Fruit fly (Drosophila melanogaster) whole organism, embryonic: ENCODE results near the gene odd.

Experiments used
- Atf-2 ChIP-seq: fragments of 200-800 bp; sonication (Bioruptor generic); optimal IDR thresholded peaks from 2 replicates; lab custom pipeline; 2016; ENCODE audit warnings: missing biosample characterization, missing genetic modification characterization
- BEAF-32 ChIP-seq: fragments of 200-800 bp; sonication (Bioruptor generic); optimal IDR thresholded peaks from 3 replicates; lab custom pipeline; 2017; ENCODE audit warnings: missing biosample characterization, missing genetic modification characterization, mild to moderate bottlenecking, moderate library complexity, missing genetic modification reagents
- Bgb ChIP-seq: fragments of 200-800 bp; sonication (Bioruptor generic); IDR thresholded peaks from 2 replicates; pipeline ENCODE4 v1.3.6; 2022; ENCODE audit warnings: missing biosample characterization, missing genetic modification characterization; ENCODE audit not compliant: partially characterized antibody
- CG10565 ChIP-seq: fragments of 200-800 bp; sonication (Bioruptor generic); optimal IDR thresholded peaks from 3 replicates; lab custom pipeline; 2016; ENCODE audit warnings: missing biosample characterization, mild to moderate bottlenecking, missing genetic modification characterization
- CG11695 ChIP-seq: fragments of 200-800 bp; sonication (Bioruptor generic); IDR thresholded peaks from 3 replicates; pipeline ENCODE4 v1.3.6; 2022; ENCODE audit warnings: missing biosample characterization, missing genetic modification characterization
- CG13287 ChIP-seq: fragments of 200-800 bp; sonication (Bioruptor generic); IDR thresholded peaks from 2 replicates; pipeline ENCODE4 v1.3.6; 2022; ENCODE audit warnings: missing biosample characterization, missing genetic modification characterization; ENCODE audit not compliant: partially characterized antibody
- CG14860 ChIP-seq: fragments of 200-800 bp; sonication (Bioruptor generic); IDR thresholded peaks from 3 replicates; pipeline ENCODE4 v1.3.6; 2022; ENCODE audit warnings: missing biosample characterization, missing genetic modification characterization; ENCODE audit not compliant: partially characterized antibody
- CG15479 ChIP-seq: fragments of 200-800 bp; sonication (Bioruptor generic); optimal IDR thresholded peaks from 3 replicates; lab custom pipeline; 2019; ENCODE audit warnings: missing biosample characterization, mild to moderate bottlenecking, missing genetic modification characterization, moderate library complexity
- CG16813 ChIP-seq: fragments of 200-800 bp; sonication (Bioruptor generic); IDR thresholded peaks from 3 replicates; pipeline ENCODE4 v1.3.6; 2022; ENCODE audit warnings: missing biosample characterization, missing genetic modification characterization; ENCODE audit not compliant: partially characterized antibody
- CG2116 ChIP-seq: fragments of 200-800 bp; sonication (Bioruptor generic); optimal IDR thresholded peaks from 3 replicates; lab custom pipeline; 2018; ENCODE audit warnings: missing biosample characterization, mild to moderate bottlenecking, missing genetic modification characterization
- CG34224 ChIP-seq: fragments of 200-800 bp; sonication (Bioruptor generic); IDR thresholded peaks from 3 replicates; pipeline ENCODE4 v1.3.6; 2022; ENCODE audit warnings: missing biosample characterization, missing genetic modification characterization; ENCODE audit not compliant: partially characterized antibody
- CG4360 ChIP-seq: fragments of 200-800 bp; sonication (Bioruptor generic); IDR thresholded peaks from 2 replicates; pipeline ENCODE4 v1.3.6; 2022; ENCODE audit warnings: missing biosample characterization, missing genetic modification characterization
- CG4820 ChIP-seq: fragments of 200-800 bp; sonication (Bioruptor generic); optimal IDR thresholded peaks from 3 replicates; lab custom pipeline; 2016; ENCODE audit warnings: missing biosample characterization, missing genetic modification characterization
- CG5180 ChIP-seq: fragments of 200-800 bp; sonication (Bioruptor generic); optimal IDR thresholded peaks from 3 replicates; lab custom pipeline; 2017; ENCODE audit warnings: missing biosample characterization, missing genetic modification characterization, mild to moderate bottlenecking, moderate library complexity, missing genetic modification reagents
- CG6765 ChIP-seq: fragments of 200-800 bp; sonication (Bioruptor generic); optimal IDR thresholded peaks from 3 replicates; lab custom pipeline; 2017; ENCODE audit warnings: missing biosample characterization, mild to moderate bottlenecking, missing genetic modification characterization
- CG7839 ChIP-seq: fragments of 200-800 bp; sonication (Bioruptor generic); optimal IDR thresholded peaks from 3 replicates; lab custom pipeline; 2018; ENCODE audit warnings: missing biosample characterization, mild to moderate bottlenecking, missing genetic modification characterization, moderate library complexity
- CG7963 ChIP-seq: fragments of 200-800 bp; sonication (Bioruptor generic); IDR thresholded peaks from 3 replicates; pipeline ENCODE4 v1.3.6; 2022; ENCODE audit warnings: missing biosample characterization, missing genetic modification characterization; ENCODE audit not compliant: partially characterized antibody
- CTCF ChIP-seq: fragments of 200-800 bp; sonication (Bioruptor generic); optimal IDR thresholded peaks from 2 replicates; lab custom pipeline; 2017; ENCODE audit warnings: missing biosample characterization, mild to moderate bottlenecking, missing genetic modification characterization, moderate library complexity
- Dad ChIP-seq: fragments of 200-800 bp; sonication (Bioruptor generic); optimal IDR thresholded peaks from 3 replicates; lab custom pipeline; 2016; ENCODE audit warnings: missing biosample characterization, missing genetic modification characterization
- Dp ChIP-seq: fragments of 200-800 bp; sonication (Bioruptor generic); optimal IDR thresholded peaks from 2 replicates; lab custom pipeline; 2018; ENCODE audit warnings: missing biosample characterization, mild to moderate bottlenecking, missing genetic modification characterization, moderate library complexity
- Dref ChIP-seq: fragments of 200-800 bp; sonication (Bioruptor generic); IDR thresholded peaks from 2 replicates; pipeline ENCODE4 v1.3.6; 2022; ENCODE audit warnings: missing biosample characterization, missing genetic modification characterization
- E2f2 ChIP-seq: fragments of 200-800 bp; sonication (Bioruptor generic); IDR thresholded peaks from 2 replicates; pipeline ENCODE4 v1.3.6; 2022; ENCODE audit warnings: missing biosample characterization, missing genetic modification characterization
- Eip74EF ChIP-seq, 2 experiments: fragments of 200-800 bp in 1 of 2; fragments of >200 bp in 1 of 2; sonication (Bioruptor generic) in 1 of 2; optimal IDR thresholded peaks; 2 replicates each; lab custom pipeline; 2017 to 2019; ENCODE audit warnings: missing biosample characterization in 2 of 2, missing genetic modification characterization in 2 of 2, mild to moderate bottlenecking in 1 of 2, moderate library complexity in 1 of 2
- HLH4C ChIP-seq: fragments of 200-800 bp; sonication (Bioruptor generic); IDR thresholded peaks from 3 replicates; pipeline ENCODE4 v1.3.6; 2022; ENCODE audit warnings: missing biosample characterization, missing genetic modification characterization; ENCODE audit not compliant: partially characterized antibody
- MBD-R2 ChIP-seq: fragments of 200-800 bp; sonication (Bioruptor generic); IDR thresholded peaks from 2 replicates; pipeline ENCODE4 v1.3.6; 2022; ENCODE audit warnings: missing biosample characterization, missing genetic modification characterization
- Med ChIP-seq: fragments of 200-800 bp; sonication (Bioruptor generic); peaks from one replicate; lab custom pipeline; 2016; ENCODE audit warnings: missing biosample characterization, missing genetic modification characterization, mild to moderate bottlenecking, inconsistent platforms, moderate library complexity
- Nf-YB ChIP-seq: fragments of 200-800 bp; sonication (Bioruptor generic); optimal IDR thresholded peaks from 3 replicates; lab custom pipeline; 2019; ENCODE audit warnings: missing biosample characterization, mild to moderate bottlenecking, missing genetic modification characterization, moderate library complexity
- Pdp1 ChIP-seq, 2 experiments: fragments of 200-800 bp; sonication (Bioruptor generic); optimal IDR thresholded peaks; 3 replicates each; lab custom pipeline; 2016; ENCODE audit warnings: missing biosample characterization in 2 of 2, missing genetic modification characterization in 2 of 2, mild to moderate bottlenecking in 1 of 2, moderate library complexity in 1 of 2
- Sox102F ChIP-seq: fragments of 200-800 bp; sonication (Bioruptor generic); optimal IDR thresholded peaks from 2 replicates; lab custom pipeline; 2018; ENCODE audit warnings: missing biosample characterization, mild to moderate bottlenecking, missing genetic modification characterization, moderate library complexity
- Ssrp ChIP-seq: fragments of 200-800 bp; sonication (Bioruptor generic); optimal IDR thresholded peaks from 2 replicates; lab custom pipeline; 2018; ENCODE audit warnings: missing biosample characterization, mild to moderate bottlenecking, missing genetic modification characterization, moderate library complexity
- Stat92E ChIP-seq, 3 experiments: fragments of >200 bp in 2 of 3; fragments of 200-800 bp in 1 of 3; sonication (Bioruptor generic) in 1 of 3; optimal IDR thresholded peaks; 2 replicates each; lab custom pipeline; 2017 to 2019; ENCODE audit warnings: missing biosample characterization in 3 of 3, missing genetic modification characterization in 3 of 3, mild to moderate bottlenecking in 1 of 3, moderate library complexity in 1 of 3
- amos ChIP-seq: fragments of 200-800 bp; sonication (Bioruptor generic); IDR thresholded peaks from 2 replicates; pipeline ENCODE4 v1.3.6; 2022; ENCODE audit warnings: missing biosample characterization, missing genetic modification characterization; ENCODE audit not compliant: partially characterized antibody
- bab2 ChIP-seq: fragments of 200-800 bp; sonication (Bioruptor generic); optimal IDR thresholded peaks from 2 replicates; lab custom pipeline; 2016; ENCODE audit warnings: missing biosample characterization, missing genetic modification characterization
- chinmo ChIP-seq: fragments of 200-800 bp; sonication (Bioruptor generic); IDR thresholded peaks from 4 replicates; pipeline ENCODE4 v1.3.6; 2022; ENCODE audit warnings: missing biosample characterization, missing genetic modification characterization; ENCODE audit not compliant: partially characterized antibody
- exex ChIP-seq: fragments of 200-800 bp; sonication (Bioruptor generic); optimal IDR thresholded peaks from 4 replicates; lab custom pipeline; 2018; ENCODE audit warnings: missing biosample characterization, mild to moderate bottlenecking, missing genetic modification characterization, moderate library complexity
- grn ChIP-seq: fragments of 200-800 bp; sonication (Bioruptor generic); optimal IDR thresholded peaks from 3 replicates; lab custom pipeline; 2017; ENCODE audit warnings: missing biosample characterization, missing genetic modification characterization
- gro ChIP-seq: fragments of 200-800 bp; sonication (Bioruptor generic); optimal IDR thresholded peaks from 2 replicates; lab custom pipeline; 2016; ENCODE audit warnings: missing biosample characterization, missing genetic modification characterization
- h ChIP-seq: fragments of >200 bp; optimal IDR thresholded peaks from 2 replicates; lab custom pipeline; 2017
- hbn ChIP-seq: fragments of 200-800 bp; sonication (Bioruptor generic); IDR thresholded peaks from 2 replicates; pipeline ENCODE4 v1.3.6; 2022; ENCODE audit warnings: missing biosample characterization, missing genetic modification characterization; ENCODE audit not compliant: partially characterized antibody
- knrl ChIP-seq: fragments of 200-800 bp; sonication (Bioruptor generic); IDR thresholded peaks from 3 replicates; pipeline ENCODE4 v1.3.6; 2022; ENCODE audit warnings: missing biosample characterization, missing genetic modification characterization; ENCODE audit not compliant: partially characterized antibody
- mirr ChIP-seq: fragments of 200-800 bp; sonication (Bioruptor generic); optimal IDR thresholded peaks from 3 replicates; lab custom pipeline; 2018; ENCODE audit warnings: missing biosample characterization, mild to moderate bottlenecking, missing genetic modification characterization
- onecut ChIP-seq: fragments of 200-800 bp; sonication (Bioruptor generic); IDR thresholded peaks from 2 replicates; pipeline ENCODE4 v1.3.6; 2022; ENCODE audit warnings: missing biosample characterization, missing genetic modification characterization
- pzg ChIP-seq: fragments of 200-800 bp; sonication (Bioruptor generic); optimal IDR thresholded peaks from 3 replicates; lab custom pipeline; 2018; ENCODE audit warnings: missing biosample characterization, mild to moderate bottlenecking, missing genetic modification characterization, moderate library complexity
- sd ChIP-seq: fragments of 200-800 bp; sonication (Bioruptor generic); optimal IDR thresholded peaks from 3 replicates; lab custom pipeline; 2018; ENCODE audit warnings: missing biosample characterization, mild to moderate bottlenecking, missing genetic modification characterization, moderate library complexity
- tll ChIP-seq, 2 experiments: fragments of 200-800 bp in 1 of 2; fragments of >200 bp in 1 of 2; sonication (Bioruptor generic) in 1 of 2; optimal IDR thresholded peaks; 2 replicates each; lab custom pipeline; 2017 to 2019; ENCODE audit warnings: missing biosample characterization in 2 of 2, missing genetic modification characterization in 2 of 2, mild to moderate bottlenecking in 1 of 2, moderate library complexity in 1 of 2
- unc-4 ChIP-seq: fragments of 200-800 bp; sonication (Bioruptor generic); IDR thresholded peaks from 2 replicates; pipeline ENCODE4 v1.3.6; 2022; ENCODE audit warnings: missing biosample characterization, missing genetic modification characterization; ENCODE audit not compliant: partially characterized antibody
- usp ChIP-seq: fragments of >200 bp; optimal IDR thresholded peaks from 2 replicates; lab custom pipeline; 2017; ENCODE audit warnings: missing biosample characterization, missing genetic modification characterization
- vnd ChIP-seq: fragments of 200-800 bp; sonication (Bioruptor generic); IDR thresholded peaks from 3 replicates; pipeline ENCODE4 v1.3.6; 2022; ENCODE audit warnings: missing biosample characterization, missing genetic modification characterization; ENCODE audit not compliant: partially characterized antibody

Gene odd

DNA sequence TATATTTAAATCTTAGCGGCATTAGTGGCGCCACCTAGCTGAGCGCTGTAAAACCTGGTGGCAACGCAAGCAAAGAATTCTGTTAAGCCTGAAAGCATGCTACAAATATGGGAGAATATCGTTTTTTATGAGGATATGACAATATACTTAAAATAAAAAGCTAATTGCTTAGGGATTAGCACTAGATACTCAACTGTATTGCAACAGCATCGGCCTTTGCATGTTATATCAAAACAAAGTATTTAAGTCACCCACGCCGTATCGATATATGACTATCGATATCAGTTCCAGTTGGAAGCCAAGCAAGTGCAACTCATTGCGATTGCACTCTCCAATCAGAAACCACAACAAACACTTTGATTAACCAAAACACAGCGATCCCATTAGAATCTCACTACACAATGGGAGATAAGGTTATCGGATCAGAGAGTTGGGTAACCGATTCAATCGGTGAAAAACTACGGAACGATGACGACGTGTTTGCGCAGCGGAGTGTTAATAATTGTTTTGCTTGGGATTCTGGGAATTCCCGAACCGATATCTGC is 12.3 kb upstream of the odd start, which contains the start of gene Ugt36A1 (continued):
- peak; percentile 73 for TF ChIP-seq CG16813
- TF ChIP-seq hbn (GFP tag; lab: Robert Waterston, UW), result peak; percentile 89
- TF ChIP-seq chinmo (GFP tag; lab: Robert Waterston, UW), result 0 out of 4 replicates have a peak, but pooled peaks have one; percentile 79
- TF ChIP-seq Dp (GFP tag; lab: Kevin White, UChicago), result peak; percentile 92
- no peak for TF ChIP-seq Ssrp (tag; lab: Kevin White, UChicago)
- TF ChIP-seq mirr (GFP tag; lab: Kevin White, UChicago), result peak; percentile 59
- no peak for TF ChIP-seq CG11695 (GFP tag; lab: Robert Waterston, UW)
- peak; percentile 70 for TF ChIP-seq CG14860 (GFP tag; lab: Robert Waterston, UW)
- no peak for TF ChIP-seq tll (GFP tag; optimal IDR thresholded peaks at IDR 0.05; lab: Kevin White, UChicago)
- no peak for TF ChIP-seq CG7839 (tag; lab: Kevin White, UChicago)
- TF ChIP-seq Eip74EF (GFP tag; optimal IDR thresholded peaks at IDR 0.05; lab: Kevin White, UChicago), result no peak
- peak; percentile 71 for TF ChIP-seq exex (tag; lab: Kevin White, UChicago)
- TF ChIP-seq HLH4C (GFP tag; lab: Robert Waterston, UW), result peak; percentile 89
- peak; percentile 53; the same call in 2 of the 3 replicates for TF ChIP-seq vnd (GFP tag; lab: Robert Waterston, UW)
- TF ChIP-seq CG5180 (GFP tag; lab: Kevin White, UChicago), result peak; percentile 47
- peak; percentile 91 for TF ChIP-seq CG13287
- TF ChIP-seq onecut, result peak; percentile 88
- TF ChIP-seq CG4360, result peak; percentile 81; the same call in 1 of the 2 replicates
- peak; percentile 76 for TF ChIP-seq amos (GFP tag; lab: Robert Waterston, UW)
- TF ChIP-seq Dref, result peak; percentile 59
- TF ChIP-seq CG7963 (GFP tag; lab: Robert Waterston, UW), result peak; percentile 86
- TF ChIP-seq Bgb, result peak; percentile 72
- TF ChIP-seq E2f2 (GFP tag; lab: Robert Waterston, UW), result peak; percentile 96
- TF ChIP-seq bab2 (GFP tag; lab: Kevin White, UChicago), result no peak
- TF ChIP-seq CG10565 (GFP tag; lab: Kevin White, UChicago), result no peak
- no peak for TF ChIP-seq CG4820 (GFP tag; lab: Kevin White, UChicago)
- peak; percentile 85 for TF ChIP-seq CG34224 (GFP tag; lab: Robert Waterston, UW)
- no peak for TF ChIP-seq CG6765
- TF ChIP-seq usp (GFP tag; lab: Kevin White, UChicago), result no peak
- TF ChIP-seq CG15479 (GFP tag; lab: Kevin White, UChicago), result peak; percentile 77
- TF ChIP-seq knrl (GFP tag; lab: Robert Waterston, UW), result peak; percentile 70
- TF ChIP-seq grn (GFP tag; lab: Kevin White, UChicago), result peak; percentile 93
- TF ChIP-seq sd (tag; lab: Kevin White, UChicago), result peak; percentile 55
- TF ChIP-seq BEAF-32 (GFP tag; lab: Kevin White, UChicago), result peak; percentile 79
- TF ChIP-seq CTCF, result peak; percentile 92
- TF ChIP-seq unc-4 (GFP tag; lab: Robert Waterston, UW), result peak; percentile 81
- no peak for TF ChIP-seq Dad (GFP tag; lab: Kevin White, UChicago)
- peak; percentile 18; the same call in 1 of the 2 replicates for TF ChIP-seq MBD-R2 (GFP tag; lab: Robert Waterston, UW)
- no peak for TF ChIP-seq Sox102F
- peak; percentile 19 for TF ChIP-seq pzg (GFP tag; lab: Kevin White, UChicago)
- TF ChIP-seq Stat92E (GFP tag; optimal IDR thresholded peaks at IDR 0.05; lab: Kevin White, UChicago), result peak in 1 of 3 experiments; percentile 26
- TF ChIP-seq Med (GFP tag; lab: Kevin White, UChicago), result peak; percentile 64
- no peak for TF ChIP-seq gro (GFP tag; lab: Kevin White, UChicago)
- TF ChIP-seq CG2116 (GFP tag; lab: Kevin White, UChicago), result peak; percentile 62
- no peak for TF ChIP-seq Atf-2 (GFP tag; lab: Kevin White, UChicago)
- peak in 1 of 2 experiments; percentile 95 for TF ChIP-seq Pdp1 (GFP tag; optimal IDR thresholded peaks at IDR 0.05; lab: Kevin White, UChicago)
- no peak for TF ChIP-seq h (lab: Kevin White, UChicago)
- peak; percentile 56 for TF ChIP-seq Nf-YB (GFP tag; lab: Kevin White, UChicago)
